Worm (Caenorhabditis elegans): ENCODE data around the gene mrps-22.

- TF ChIP-seq snpc-4 (GFP tag; optimal IDR thresholded peaks at IDR 0.05) (no peak), snpc-4 (tag; optimal IDR thresholded peaks at IDR 0.05) (no peak), ceh-100 (GFP tag; IDR thresholded peaks at IDR 0.05) (no peak), let-526 (GFP tag; IDR thresholded peaks at IDR 0.05) (no peak), lin-35 (GFP tag; optimal IDR thresholded peaks at IDR 0.05) (no peak), dox-1 (GFP tag; IDR thresholded peaks at IDR 0.05) (no peak), B0261.1 (tag; optimal IDR thresholded peaks at IDR 0.05) (no peak), B0019.2 (GFP tag; conservative IDR thresholded peaks at IDR 0.05) (no peak), F49E8.2 (tag; optimal IDR thresholded peaks at IDR 0.05; ENCODE audit: insufficient read depth) (no peak), him-1 (tag; optimal IDR thresholded peaks at IDR 0.05) (no peak), T07F8.4 (tag; optimal IDR thresholded peaks at IDR 0.05) (no peak), die-1 (tag; optimal IDR thresholded peaks at IDR 0.05) (no peak), ztf-6 (GFP tag; IDR thresholded peaks at IDR 0.05) (no peak), rcor-1 (GFP tag; IDR thresholded peaks at IDR 0.05) (no peak)
Measured at ce11 chrII:10587742-10588141, 5.3 kb downstream of the mrps-22 start, which contains the start of gene crn-3.

All from whole organism, young adult.